Fruit fly (Drosophila melanogaster): Measurements from ENCODE around the gene CG44329.
A peak's percentile ranks its signal among the peaks of the same experiment; 100 is the strongest.

The CG44329 gene

dm6 chrX:5839737-5840136 lies 27.0 kb upstream of the CG44329 start:
- TF ChIP-seq dsf (GFP tag; optimal IDR thresholded peaks at IDR 0.05; ENCODE audit: borderline replicate concordance) = no peak
- no peak for TF ChIP-seq Sp1 (GFP tag; optimal IDR thresholded peaks at IDR 0.05)
- TF ChIP-seq Hnf4 (GFP tag; optimal IDR thresholded peaks at IDR 0.05) = no peak
- TF ChIP-seq Vsx2 (GFP tag; optimal IDR thresholded peaks at IDR 0.05; ENCODE audit: partially characterized antibody) = no peak

dm6 chrX:5819972-5820371 lies 7.2 kb upstream of the CG44329 start:
- TF ChIP-seq GATAd (GFP tag; optimal IDR thresholded peaks at IDR 0.05) (no peak), HLH106 (tag; optimal IDR thresholded peaks at IDR 0.05) (peak; percentile 11), fru (GFP tag; optimal IDR thresholded peaks at IDR 0.05) (peak; percentile 1), Hr83 (GFP tag; optimal IDR thresholded peaks at IDR 0.05; ENCODE audit: poor library complexity, severe bottlenecking) (no peak), psq (GFP tag; optimal IDR thresholded peaks at IDR 0.05) (no peak), Dif (GFP tag; optimal IDR thresholded peaks at IDR 0.05; ENCODE audit: partially characterized antibody) (no peak), Vsx2 (GFP tag; optimal IDR thresholded peaks at IDR 0.05; ENCODE audit: partially characterized antibody) (no peak), woc (GFP tag; optimal IDR thresholded peaks at IDR 0.05) (no peak), Rel (GFP tag; optimal IDR thresholded peaks at IDR 0.05) (no peak), Rel (tag; optimal IDR thresholded peaks at IDR 0.05) (no peak), ey (GFP tag; optimal IDR thresholded peaks at IDR 0.05) (no peak), sv (GFP tag; optimal IDR thresholded peaks at IDR 0.05) (no peak), brk (GFP tag; optimal IDR thresholded peaks at IDR 0.05) (no peak), Myc (optimal IDR thresholded peaks at IDR 0.05) (no peak), foxo (GFP tag; optimal IDR thresholded peaks at IDR 0.05) (peak in 1 of 2 experiments; percentile 31), br (GFP tag; optimal IDR thresholded peaks at IDR 0.05) (no peak), Mio (GFP tag; optimal IDR thresholded peaks at IDR 0.05) (no peak), h (GFP tag; optimal IDR thresholded peaks at IDR 0.05) (peak; percentile 2), jim (GFP tag; optimal IDR thresholded peaks at IDR 0.05) (no peak), Sp1 (GFP tag; optimal IDR thresholded peaks at IDR 0.05) (no peak)

dm6 chrX:5818428-5818827 lies 5.7 kb upstream of the CG44329 start, which contains the start of gene CG15765:
TSS of gene CG15765 (plus strand) at chrX:5818559.
- no peak for TF ChIP-seq Dif (GFP tag; optimal IDR thresholded peaks at IDR 0.05; ENCODE audit: partially characterized antibody)
- TF ChIP-seq dmrt93B (GFP tag; optimal IDR thresholded peaks at IDR 0.05) = no peak
- no peak for TF ChIP-seq dl (GFP tag; optimal IDR thresholded peaks at IDR 0.05; ENCODE audit: insufficient read depth in 1 of 2, partially characterized antibody in 2 of 2)
- TF ChIP-seq jim (GFP tag; optimal IDR thresholded peaks at IDR 0.05) = no peak
- no peak for TF ChIP-seq woc (GFP tag; optimal IDR thresholded peaks at IDR 0.05)
- no peak for TF ChIP-seq tai (GFP tag; optimal IDR thresholded peaks at IDR 0.05)
- no peak for TF ChIP-seq CG9705 (GFP tag; optimal IDR thresholded peaks at IDR 0.05)
- TF ChIP-seq h (GFP tag; optimal IDR thresholded peaks at IDR 0.05) = no peak
- TF ChIP-seq Dfd (GFP tag; optimal IDR thresholded peaks at IDR 0.05) = no peak

- TF ChIP-seq Sp1 (GFP tag; optimal IDR thresholded peaks at IDR 0.05) (no peak), Myc (optimal IDR thresholded peaks at IDR 0.05) (peak; percentile 63), dmrt93B (GFP tag; optimal IDR thresholded peaks at IDR 0.05) (no peak)
Measured at dm6 chrX:5817191-5817590, 4.4 kb upstream of the CG44329 start.

- no peak for TF ChIP-seq CrebA (GFP tag; optimal IDR thresholded peaks at IDR 0.05; ENCODE audit: borderline replicate concordance)
- TF ChIP-seq tai (GFP tag; optimal IDR thresholded peaks at IDR 0.05) = no peak
- TF ChIP-seq dl (GFP tag; optimal IDR thresholded peaks at IDR 0.05; ENCODE audit: insufficient read depth in 1 of 2, partially characterized antibody in 2 of 2) = no peak
- TF ChIP-seq sv (GFP tag; optimal IDR thresholded peaks at IDR 0.05) = no peak
- TF ChIP-seq GATAd (GFP tag; optimal IDR thresholded peaks at IDR 0.05) = no peak
- TF ChIP-seq dsf (GFP tag; optimal IDR thresholded peaks at IDR 0.05; ENCODE audit: borderline replicate concordance) = no peak
- no peak for TF ChIP-seq usp (GFP tag; optimal IDR thresholded peaks at IDR 0.05)
- TF ChIP-seq Sp1 (GFP tag; optimal IDR thresholded peaks at IDR 0.05) = no peak
- TF ChIP-seq jim (GFP tag; optimal IDR thresholded peaks at IDR 0.05) = no peak
- TF ChIP-seq Hnf4 (GFP tag; optimal IDR thresholded peaks at IDR 0.05) = no peak
- no peak for TF ChIP-seq woc (GFP tag; optimal IDR thresholded peaks at IDR 0.05)
- no peak for TF ChIP-seq Dif (GFP tag; optimal IDR thresholded peaks at IDR 0.05; ENCODE audit: partially characterized antibody)
- no peak for TF ChIP-seq brk (GFP tag; optimal IDR thresholded peaks at IDR 0.05)
- TF ChIP-seq lola (GFP tag; optimal IDR thresholded peaks at IDR 0.05) = no peak
- TF ChIP-seq sage (GFP tag; optimal IDR thresholded peaks at IDR 0.05) = no peak
- no peak for TF ChIP-seq h (GFP tag; optimal IDR thresholded peaks at IDR 0.05)
- no peak for TF ChIP-seq psq (GFP tag; optimal IDR thresholded peaks at IDR 0.05)
- no peak for TF ChIP-seq pan (optimal IDR thresholded peaks at IDR 0.05)
- TF ChIP-seq foxo (GFP tag; optimal IDR thresholded peaks at IDR 0.05) = no peak
Measured at dm6 chrX:5815720-5816119, 2.9 kb upstream of the CG44329 start, which contains the start of gene AgmNAT. TSS of gene AgmNAT (minus strand) at chrX:5815820.

All from whole organism, wandering third instar larva.